Fruit fly (Drosophila melanogaster) S2 (cell line): ENCODE results near the gene CG31465.

Experiments used
- CG8478 ChIP-seq: fragments of >200 bp; optimal IDR thresholded peaks from 2 replicates; lab custom pipeline; 2018
- CTCF ChIP-seq, 2 experiments: fragments of >200 bp; optimal IDR thresholded peaks; 2 replicates each; lab custom pipeline; 2018

DNA sequence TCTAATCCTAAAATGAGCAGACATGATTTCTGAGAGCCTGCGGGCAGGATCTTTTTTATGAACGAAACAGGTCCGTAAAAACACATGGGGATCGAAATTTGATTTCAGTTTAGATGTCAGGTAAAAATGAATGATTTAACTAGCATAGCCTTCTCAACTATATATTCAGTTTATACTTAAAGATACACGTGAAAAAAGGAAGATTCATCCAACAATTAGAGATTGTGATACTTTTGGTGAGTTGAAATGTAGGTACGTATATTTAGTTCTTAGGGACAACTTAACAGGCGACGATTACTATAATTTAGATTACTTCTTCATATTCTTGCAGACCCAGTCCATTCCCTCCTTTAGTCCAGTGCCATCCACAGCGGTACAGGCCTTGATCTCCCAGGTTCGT, 4.8 kb downstream of the CG31465 start, which contains the start of gene CG17819:
- TF ChIP-seq CG8478 (lab: Kevin White, UChicago) (no peak), CTCF (optimal IDR thresholded peaks at IDR 0.05; lab: Kevin White, UChicago) (no peak)
